Fruit fly (Drosophila melanogaster) Kc167 (cell line): ENCODE data around the gene CG14115.

Source experiments
- Myc ChIP-seq: fragments of >200 bp; optimal IDR thresholded peaks from 2 replicates; lab custom pipeline; 2017; ENCODE audit warnings: missing external identifiers
- Sin3A ChIP-seq: fragments of >200 bp; optimal IDR thresholded peaks from 2 replicates; lab custom pipeline; 2018; ENCODE audit warnings: missing external identifiers
- h ChIP-seq: fragments of >200 bp; optimal IDR thresholded peaks from 3 replicates; lab custom pipeline; 2018; ENCODE audit warnings: missing external identifiers
- insv ChIP-seq: fragments of >200 bp; optimal IDR thresholded peaks from 3 replicates; lab custom pipeline; 2018; ENCODE audit warnings: missing external identifiers
- psq ChIP-seq: fragments of >200 bp; optimal IDR thresholded peaks from 2 replicates; lab custom pipeline; 2017; ENCODE audit warnings: missing external identifiers
- ttk ChIP-seq: sonication (Bioruptor generic); optimal IDR thresholded peaks from 2 replicates; lab custom pipeline; 2017; ENCODE audit warnings: missing external identifiers

Gene CG14115

DNA sequence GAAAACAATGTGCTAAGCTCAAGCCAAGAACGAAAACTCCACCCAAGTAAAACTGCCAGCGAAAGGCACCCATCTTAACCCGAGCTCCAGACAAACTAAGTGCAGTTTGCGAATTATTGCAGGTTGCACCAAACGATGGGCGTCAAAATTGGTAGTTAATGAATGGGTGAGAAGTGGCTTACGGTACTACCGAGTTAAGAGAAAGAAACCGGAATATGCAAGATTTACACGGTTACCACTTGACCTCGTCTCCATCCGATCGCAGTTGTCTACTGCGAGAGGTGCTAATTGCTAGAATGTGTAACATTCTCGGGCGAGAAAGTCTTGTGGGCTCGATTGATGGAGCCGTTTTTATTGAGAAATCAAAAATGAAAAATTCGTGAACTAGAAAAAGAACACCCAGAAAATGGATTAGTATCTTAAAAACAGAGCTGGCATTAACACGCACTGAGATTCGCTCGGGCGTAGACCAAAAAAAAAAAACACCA, at the start of gene CG14115, which contains the start of gene CG34428:
CG14115 (minus strand) TSS at position 101 of the 488 bp plus-strand sequence.
CG34428 (plus strand) TSS at position 438 of the 488 bp plus-strand sequence.
- TF ChIP-seq Myc (no peak), insv (lab: Kevin White, UChicago) (no peak), ttk (lab: Kevin White, UChicago) (no peak), h (lab: Kevin White, UChicago) (no peak), psq (no peak), Sin3A (lab: Kevin White, UChicago) (no peak)

DNA sequence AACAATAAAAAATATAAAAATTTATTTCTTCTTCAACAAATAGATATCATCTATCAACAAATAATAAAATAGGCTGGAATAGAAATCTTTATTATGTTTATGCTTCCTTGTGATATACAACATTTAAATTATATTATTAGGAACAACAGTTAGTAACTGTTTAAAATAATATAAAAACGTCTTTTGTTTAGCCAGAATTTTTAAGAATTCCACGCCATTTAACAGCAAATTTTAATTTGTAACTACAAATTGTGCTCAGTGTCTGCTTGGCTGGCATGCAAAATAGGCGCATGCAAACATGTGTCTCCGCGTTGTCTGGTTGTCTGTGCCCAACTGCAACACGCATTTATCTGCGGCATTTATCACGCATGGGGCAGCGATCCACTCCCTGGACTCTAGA, 48.1 kb upstream of the CG14115 start:
- TF ChIP-seq Myc, result no peak
- TF ChIP-seq ttk (lab: Kevin White, UChicago), result no peak
- TF ChIP-seq Sin3A (lab: Kevin White, UChicago), result no peak
- no peak for TF ChIP-seq h (lab: Kevin White, UChicago)
- no peak for TF ChIP-seq psq
- no peak for TF ChIP-seq insv (lab: Kevin White, UChicago)

DNA sequence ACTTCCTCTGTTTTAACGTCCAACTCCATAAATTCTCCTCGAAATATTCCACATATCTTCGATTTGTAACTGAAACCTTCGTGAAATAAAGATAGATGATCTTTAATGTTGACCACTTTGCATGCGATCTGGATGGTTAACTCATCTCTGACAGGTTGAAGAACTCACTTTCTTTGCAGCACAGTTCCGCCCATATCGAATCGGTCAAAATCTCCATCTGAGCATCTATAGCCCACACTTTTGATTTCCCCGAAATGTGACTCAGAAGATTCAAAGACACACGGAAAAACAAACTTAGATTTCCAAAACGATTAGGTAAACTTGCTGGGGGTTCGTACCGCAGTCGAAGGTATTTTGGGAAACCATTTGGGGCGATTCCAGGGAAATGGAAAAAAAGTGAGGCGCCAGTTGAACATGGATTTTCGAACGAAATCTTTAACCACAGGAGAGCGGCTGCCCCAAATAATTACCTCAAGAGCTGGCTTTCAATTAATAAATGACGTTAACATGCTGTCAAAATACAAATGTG, 47.2 kb upstream of the CG14115 start:
- no peak for TF ChIP-seq insv (lab: Kevin White, UChicago)
- TF ChIP-seq psq, result no peak
- TF ChIP-seq h (lab: Kevin White, UChicago), result no peak
- no peak for TF ChIP-seq Sin3A (lab: Kevin White, UChicago)
- TF ChIP-seq Myc, result no peak
- TF ChIP-seq ttk (lab: Kevin White, UChicago), result no peak

DNA sequence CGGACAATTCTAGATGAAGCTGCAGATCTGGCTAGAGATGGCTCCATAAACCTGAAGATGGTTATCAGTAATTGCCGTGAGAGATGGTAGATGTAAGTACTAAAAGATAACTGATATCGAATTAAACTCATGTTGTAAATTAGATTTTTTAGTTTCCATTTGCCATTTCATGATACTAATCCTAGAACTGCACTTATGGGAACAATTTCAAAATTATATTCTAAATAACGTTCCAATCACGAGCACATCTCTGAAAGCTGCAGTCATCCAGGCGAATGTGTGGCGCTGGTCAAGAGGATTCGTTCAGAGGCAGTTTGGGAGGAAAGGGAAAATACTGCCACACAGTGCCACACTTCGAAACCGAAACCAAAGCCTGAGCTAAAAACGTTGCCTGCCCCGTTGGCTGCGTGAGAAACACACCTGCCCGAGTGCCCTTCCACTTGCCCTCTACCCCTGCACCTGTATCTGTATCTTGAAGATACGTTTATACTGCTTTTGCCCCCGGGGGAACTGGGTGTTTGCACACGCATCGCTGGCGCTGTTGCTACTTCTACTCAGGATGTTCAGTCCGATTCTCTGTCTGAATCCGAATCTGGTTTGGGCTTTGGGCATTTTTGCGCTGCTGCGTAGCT, 46.2 kb upstream of the CG14115 start:
- TF ChIP-seq psq (no peak), insv (lab: Kevin White, UChicago) (no peak), Sin3A (lab: Kevin White, UChicago) (no peak), h (lab: Kevin White, UChicago) (no peak), Myc (no peak), ttk (lab: Kevin White, UChicago) (no peak)

DNA sequence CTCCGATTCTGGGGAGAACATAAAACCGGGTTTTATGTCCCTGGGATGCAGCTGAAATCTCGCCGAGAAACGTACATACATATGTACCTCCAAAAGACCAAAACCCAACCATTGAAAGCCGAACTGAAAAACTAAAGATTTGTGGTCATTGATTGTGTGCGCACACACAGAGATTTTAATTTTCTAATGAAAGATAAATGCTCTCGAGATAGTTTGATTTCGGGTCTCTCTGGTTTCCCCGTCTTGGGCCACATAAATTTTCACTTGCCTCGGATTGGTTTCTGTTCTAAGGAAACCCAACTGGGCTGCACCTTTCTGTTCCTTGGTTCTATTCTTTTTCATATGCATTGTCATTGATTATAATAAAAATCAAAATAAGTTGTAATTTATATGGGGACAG, 44.6 kb upstream of the CG14115 start:
- TF ChIP-seq ttk (lab: Kevin White, UChicago) (no peak), psq (no peak), Myc (no peak), h (lab: Kevin White, UChicago) (no peak), insv (lab: Kevin White, UChicago) (no peak), Sin3A (lab: Kevin White, UChicago) (no peak)

DNA sequence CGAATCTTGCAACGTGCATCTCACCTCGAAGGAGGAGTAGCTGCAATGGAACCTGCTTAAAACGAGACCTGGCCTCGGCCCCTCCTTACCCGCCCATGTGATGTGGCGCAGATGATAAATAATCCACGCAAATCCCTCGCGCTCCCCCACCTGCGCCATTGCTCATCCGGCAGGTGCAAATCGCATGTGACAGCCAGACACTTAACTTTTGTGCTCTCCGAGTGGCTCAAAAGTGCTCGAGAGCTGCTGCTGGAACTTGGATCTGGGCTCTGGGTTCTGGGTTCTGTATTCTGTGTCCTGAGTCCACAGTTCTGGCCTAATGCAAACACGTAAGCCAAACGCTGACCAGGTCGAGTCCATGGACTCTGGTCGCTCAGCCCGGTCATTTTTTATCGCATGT, 39.2 kb upstream of the CG14115 start:
- TF ChIP-seq insv (lab: Kevin White, UChicago), result no peak
- TF ChIP-seq h (lab: Kevin White, UChicago), result no peak
- no peak for TF ChIP-seq psq

DNA sequence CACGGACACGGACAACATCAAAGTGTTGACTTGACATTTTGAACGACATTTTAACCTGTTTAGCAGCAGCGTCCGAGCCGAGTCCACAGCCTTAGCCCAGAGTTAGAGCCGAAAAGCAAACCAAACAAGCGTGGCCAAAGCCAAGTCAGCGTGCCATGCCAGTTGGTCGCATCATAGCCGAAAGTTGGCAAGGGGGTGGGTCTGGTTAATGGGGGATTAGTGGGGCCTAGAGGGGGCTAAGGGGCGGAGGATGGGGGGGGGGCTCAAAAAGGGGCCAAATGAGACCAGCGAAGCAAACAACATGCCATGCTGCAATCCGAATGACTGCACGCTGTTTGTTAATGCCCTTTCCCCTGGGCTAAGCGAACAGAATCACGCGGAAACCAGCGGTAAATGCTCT, 37.9 kb upstream of the CG14115 start:
- no peak for TF ChIP-seq Myc
- TF ChIP-seq insv (lab: Kevin White, UChicago), result no peak
- TF ChIP-seq Sin3A (lab: Kevin White, UChicago), result no peak
- no peak for TF ChIP-seq ttk (lab: Kevin White, UChicago)
- TF ChIP-seq h (lab: Kevin White, UChicago), result no peak
- no peak for TF ChIP-seq psq

DNA sequence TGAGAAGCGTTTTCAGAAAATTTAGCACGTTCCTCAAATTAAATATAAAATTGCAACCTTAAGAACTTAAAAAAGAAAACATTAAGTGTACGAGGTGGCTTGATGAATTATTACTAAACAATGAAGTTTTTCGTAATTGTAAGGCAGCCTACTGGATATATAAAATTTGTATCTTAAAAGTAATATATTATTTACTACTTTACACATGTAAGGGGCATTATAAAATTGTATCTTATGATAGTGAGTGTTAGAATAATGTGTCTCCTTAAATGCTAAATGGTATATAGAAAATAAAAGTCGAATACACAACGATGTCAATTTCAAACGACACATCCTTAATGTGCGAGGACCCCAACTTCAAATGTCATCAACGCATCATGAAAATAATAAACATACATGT, 28.6 kb upstream of the CG14115 start, which contains the start of gene CG11251:
CG11251 (minus strand) TSS at position 101 of the 400 bp plus-strand sequence.
- TF ChIP-seq psq, result no peak
- no peak for TF ChIP-seq insv (lab: Kevin White, UChicago)
- TF ChIP-seq ttk (lab: Kevin White, UChicago), result no peak
- TF ChIP-seq Myc, result no peak
- TF ChIP-seq Sin3A (lab: Kevin White, UChicago), result no peak
- TF ChIP-seq h (lab: Kevin White, UChicago), result no peak

DNA sequence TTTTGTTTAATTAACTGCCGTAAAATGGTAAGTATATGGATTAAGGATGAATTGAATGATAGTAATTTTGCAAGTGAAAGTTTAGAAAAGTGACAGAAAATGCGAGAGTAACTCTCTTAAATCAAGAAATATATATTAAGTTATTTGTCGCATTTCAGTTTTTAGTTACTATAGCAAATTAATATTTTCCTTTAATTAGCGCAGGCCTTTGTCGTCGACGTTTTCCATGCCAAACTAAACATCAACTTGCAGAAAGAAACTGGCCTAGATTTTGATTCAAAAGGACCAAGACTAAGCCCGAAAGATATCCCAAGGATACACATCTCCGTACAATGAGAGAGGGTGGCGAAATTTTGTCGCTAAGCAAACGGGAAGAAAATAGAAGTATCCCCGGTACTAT, 26.0 kb upstream of the CG14115 start, which contains the start of gene CG17300:
CG17300 (minus strand) TSS at position 101 of the 400 bp plus-strand sequence.
- TF ChIP-seq Sin3A (lab: Kevin White, UChicago) (no peak), ttk (lab: Kevin White, UChicago) (no peak), h (lab: Kevin White, UChicago) (no peak), Myc (no peak), insv (lab: Kevin White, UChicago) (no peak), psq (no peak)

DNA sequence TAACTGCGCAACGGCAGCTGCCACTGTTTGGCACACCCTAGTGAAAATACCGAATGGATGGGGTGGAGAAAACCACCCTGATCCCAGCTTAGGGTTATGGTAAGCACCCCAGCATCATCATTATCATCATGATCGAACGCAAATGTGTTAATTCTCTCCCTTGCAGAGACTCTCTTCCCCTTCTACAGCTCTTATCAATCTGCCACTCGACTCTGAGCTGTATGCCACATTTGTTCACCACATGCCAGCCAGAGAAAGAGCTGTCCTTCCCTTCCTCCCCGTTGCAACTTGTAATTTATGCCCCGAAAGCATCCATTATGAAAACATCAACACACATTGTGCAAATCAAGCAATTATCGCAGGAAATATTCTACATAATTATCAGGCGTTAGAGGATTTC, 23.3 kb upstream of the CG14115 start:
- TF ChIP-seq h (lab: Kevin White, UChicago), result no peak
- no peak for TF ChIP-seq Myc
- TF ChIP-seq Sin3A (lab: Kevin White, UChicago), result no peak
- no peak for TF ChIP-seq insv (lab: Kevin White, UChicago)

DNA sequence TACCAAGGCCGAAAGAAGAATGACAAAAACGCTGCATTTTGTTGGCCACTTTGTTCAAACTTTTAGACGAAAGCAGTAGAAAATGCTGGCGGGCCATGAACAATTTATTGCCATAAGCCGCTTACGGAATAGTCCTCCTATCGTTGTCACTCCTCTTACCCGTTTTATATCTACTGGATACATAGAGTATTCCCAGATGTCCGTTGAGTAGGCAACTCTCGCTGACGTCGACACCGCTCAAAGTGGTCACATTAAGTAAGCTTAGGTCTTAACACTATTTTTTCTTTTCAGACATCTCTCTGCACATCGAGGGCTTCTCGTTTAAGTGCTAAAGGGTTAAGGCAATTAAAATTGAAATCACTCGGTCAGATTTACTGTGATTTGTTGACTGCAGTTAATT, 22.2 kb upstream of the CG14115 start:
- TF ChIP-seq h (lab: Kevin White, UChicago) (no peak), psq (no peak), Myc (no peak)

DNA sequence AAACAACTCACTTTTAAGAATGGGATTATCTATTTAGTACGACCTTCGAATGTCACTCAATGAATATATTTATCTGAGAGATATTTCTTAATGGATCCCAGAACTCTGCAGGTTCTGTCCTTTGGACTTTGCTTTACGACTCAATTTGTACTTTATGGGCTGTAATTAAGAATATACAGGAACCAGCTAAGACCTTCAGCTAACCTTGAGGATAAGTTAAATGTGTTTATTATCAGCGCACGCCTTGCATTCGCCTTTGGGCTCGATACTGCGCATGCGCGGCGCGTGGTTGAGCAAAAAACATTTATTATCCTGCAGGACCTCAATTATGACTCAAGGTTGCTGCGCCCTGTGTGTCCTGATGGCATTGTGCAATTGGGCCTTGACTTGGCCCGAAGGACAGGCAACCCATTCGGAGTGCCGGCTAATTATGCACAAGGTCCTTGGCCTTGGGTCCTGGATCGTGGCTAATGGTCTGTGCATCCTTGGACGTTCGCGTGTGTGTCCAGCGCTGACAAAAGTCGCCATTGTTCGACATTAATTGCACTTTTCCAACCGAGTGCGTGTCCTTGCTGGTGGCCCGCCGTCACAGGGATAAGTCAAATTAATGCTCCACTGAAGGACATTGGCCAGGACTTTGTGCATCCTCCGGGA, 20.2 kb upstream of the CG14115 start:
- TF ChIP-seq Myc (no peak), insv (lab: Kevin White, UChicago) (no peak), h (lab: Kevin White, UChicago) (no peak), psq (no peak), ttk (lab: Kevin White, UChicago) (no peak), Sin3A (lab: Kevin White, UChicago) (no peak)
